Worm (Caenorhabditis elegans): Measurements from ENCODE around the gene srw-115.

- TF ChIP-seq him-1 (tag; optimal IDR thresholded peaks at IDR 0.05) (no peak), dao-5 (tag; optimal IDR thresholded peaks at IDR 0.05) (no peak), W03F9.2 (tag; optimal IDR thresholded peaks at IDR 0.05) (no peak)
These were observed 13.7 kb downstream of the srw-115 start, which contains the start of gene srw-118 for ce11 chrV:2979978-2980377.
